Worm (Caenorhabditis elegans) whole organism, midembryonic: Measurements from ENCODE around the gene tceb-3.

Experiments used
- cog-1 ChIP-seq: sonication (generic microtip); optimal IDR thresholded peaks from 2 replicates; lab custom pipeline; 2016; ENCODE audit warnings: missing genetic modification characterization, missing compliant biosample characterization
- flt-1 ChIP-seq: fragments of 200-800 bp; sonication (Bioruptor generic); IDR thresholded peaks from 2 replicates; pipeline ENCODE4 v1.3.6; 2022; ENCODE audit warnings: missing genetic modification characterization, missing compliant biosample characterization
- klf-2 ChIP-seq: fragments of 200-800 bp; sonication (Bioruptor generic); conservative IDR thresholded peaks from 2 replicates; pipeline ENCODE4 v1.3.6; 2022; ENCODE audit warnings: missing genetic modification reagents, missing genetic modification characterization, missing compliant biosample characterization
- ref-1 ChIP-seq: fragments of 200-800 bp; sonication (Bioruptor generic); conservative IDR thresholded peaks from 2 replicates; pipeline ENCODE4 v1.3.6; 2022; ENCODE audit warnings: missing genetic modification reagents, missing genetic modification characterization, missing compliant biosample characterization
- tab-1 ChIP-seq: fragments of 200-800 bp; sonication (Bioruptor generic); IDR thresholded peaks from 2 replicates; pipeline ENCODE4 v1.3.6; 2022; ENCODE audit warnings: missing genetic modification characterization, missing compliant biosample characterization
- ztf-23 ChIP-seq: fragments of 200-800 bp; sonication (Bioruptor generic); IDR thresholded peaks from 2 replicates; pipeline ENCODE4 v1.3.6; 2022; ENCODE audit warnings: missing genetic modification reagents, missing genetic modification characterization, missing compliant biosample characterization

- no peak for TF ChIP-seq flt-1
- no peak for TF ChIP-seq ref-1 (GFP tag; lab: Robert Waterston, UW)
- no peak for TF ChIP-seq tab-1 (GFP tag; lab: Robert Waterston, UW)
- TF ChIP-seq cog-1 = no peak
- no peak for TF ChIP-seq ztf-23 (GFP tag; lab: Robert Waterston, UW)
- TF ChIP-seq klf-2 (GFP tag; lab: Robert Waterston, UW) = no peak
Measured at ce11 chrII:10959676-10960075, 12.5 kb upstream of the tceb-3 start.
